Worm (Caenorhabditis elegans) whole organism, midembryonic: ENCODE results near the gene kcc-1.

Source experiments
- cog-1 ChIP-seq: sonication (generic microtip); optimal IDR thresholded peaks from 2 replicates; lab custom pipeline; 2016; ENCODE audit warnings: missing genetic modification characterization, missing compliant biosample characterization
- flt-1 ChIP-seq: fragments of 200-800 bp; sonication (Bioruptor generic); IDR thresholded peaks from 2 replicates; pipeline ENCODE4 v1.3.6; 2022; ENCODE audit warnings: missing genetic modification characterization, missing compliant biosample characterization
- klf-2 ChIP-seq: fragments of 200-800 bp; sonication (Bioruptor generic); conservative IDR thresholded peaks from 2 replicates; pipeline ENCODE4 v1.3.6; 2022; ENCODE audit warnings: missing genetic modification reagents, missing genetic modification characterization, missing compliant biosample characterization
- ref-1 ChIP-seq: fragments of 200-800 bp; sonication (Bioruptor generic); conservative IDR thresholded peaks from 2 replicates; pipeline ENCODE4 v1.3.6; 2022; ENCODE audit warnings: missing genetic modification reagents, missing genetic modification characterization, missing compliant biosample characterization
- tab-1 ChIP-seq: fragments of 200-800 bp; sonication (Bioruptor generic); IDR thresholded peaks from 2 replicates; pipeline ENCODE4 v1.3.6; 2022; ENCODE audit warnings: missing genetic modification characterization, missing compliant biosample characterization
- ztf-23 ChIP-seq: fragments of 200-800 bp; sonication (Bioruptor generic); IDR thresholded peaks from 2 replicates; pipeline ENCODE4 v1.3.6; 2022; ENCODE audit warnings: missing genetic modification reagents, missing genetic modification characterization, missing compliant biosample characterization
- ztf-29 ChIP-seq: fragments of 200-800 bp; sonication (Bioruptor generic); IDR thresholded peaks from 2 replicates; pipeline ENCODE4 v1.3.6; 2022; ENCODE audit warnings: missing genetic modification reagents, missing genetic modification characterization, missing compliant biosample characterization

DNA sequence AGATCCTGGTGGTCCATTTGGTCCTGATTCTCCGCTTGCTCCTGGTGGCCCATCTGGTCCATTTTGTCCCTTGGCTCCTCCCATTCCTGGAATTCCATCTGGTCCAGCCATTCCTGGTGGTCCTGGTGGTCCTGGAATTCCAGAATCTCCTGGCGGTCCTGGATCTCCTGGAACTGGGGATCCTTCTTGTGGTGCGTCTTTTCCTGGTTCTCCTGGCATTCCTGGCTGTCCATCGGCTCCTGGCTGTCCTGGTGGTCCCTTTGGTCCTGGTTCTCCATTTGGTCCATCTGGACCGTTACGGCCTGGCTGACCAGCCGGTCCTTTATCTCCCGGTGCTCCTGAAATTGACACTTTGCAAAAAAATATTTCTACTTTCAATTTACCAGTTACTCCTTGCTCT is 39.5 kb downstream of the kcc-1 start:
- TF ChIP-seq flt-1 (GFP tag; lab: Robert Waterston, UW) (no peak), klf-2 (no peak), ztf-23 (no peak), ref-1 (GFP tag; lab: Robert Waterston, UW) (no peak), tab-1 (GFP tag; lab: Robert Waterston, UW) (no peak), ztf-29 (GFP tag; lab: Robert Waterston, UW) (no peak), cog-1 (tag; lab: Kevin White, UChicago) (no peak)
